Worm (Caenorhabditis elegans) whole organism, young adult: ENCODE measurements around the gene F54C9.3.
A peak's percentile ranks its signal among the peaks of the same experiment; 100 is the strongest.

Experiments
- B0035.1 ChIP-seq: sonication (generic microtip); optimal IDR thresholded peaks from 2 replicates; lab custom pipeline; 2016; ENCODE audit warnings: missing genetic modification characterization, mild to moderate bottlenecking, missing compliant biosample characterization, missing genotype, missing genetic modification reagents
- C17E4.6 ChIP-seq: fragments of 200-800 bp; sonication (Bioruptor generic); IDR thresholded peaks from 2 replicates; pipeline ENCODE4 v1.3.6; 2022; ENCODE audit warnings: missing genetic modification reagents, missing genetic modification characterization, missing compliant biosample characterization
- D2030.7 ChIP-seq: fragments of 200-800 bp; sonication (Bioruptor generic); IDR thresholded peaks from 2 replicates; pipeline ENCODE4 v1.3.6; 2022; ENCODE audit warnings: missing genetic modification reagents, missing genetic modification characterization, missing compliant biosample characterization
- F23B12.7 ChIP-seq: sonication (generic microtip); optimal IDR thresholded peaks from 2 replicates; lab custom pipeline; 2017; ENCODE audit warnings: missing genetic modification characterization, mild to moderate bottlenecking, missing compliant biosample characterization, antibody characterized with exemption, moderate library complexity; ENCODE audit not compliant: insufficient read depth
- F55B11.4 ChIP-seq: sonication (generic microtip); optimal IDR thresholded peaks from 2 replicates; lab custom pipeline; 2016; ENCODE audit warnings: missing compliant biosample characterization, missing genetic modification characterization, borderline replicate concordance; ENCODE audit not compliant: insufficient read depth
- T26A5.8 ChIP-seq: sonication (generic microtip); optimal IDR thresholded peaks from 2 replicates; lab custom pipeline; 2016; ENCODE audit warnings: missing genetic modification characterization, missing compliant biosample characterization
- Y95B8A.8 ChIP-seq: fragments of 200-800 bp; sonication (Bioruptor generic); IDR thresholded peaks from 2 replicates; pipeline ENCODE4 v1.3.6; 2022; ENCODE audit warnings: missing genetic modification reagents, missing genetic modification characterization, missing compliant biosample characterization
- akir-1 ChIP-seq: fragments of 200-800 bp; sonication (Bioruptor generic); optimal IDR thresholded peaks from 2 replicates; lab custom pipeline; 2018; ENCODE audit warnings: mild to moderate bottlenecking, missing genetic modification characterization, moderate library complexity, missing compliant biosample characterization
- aptf-2 ChIP-seq: fragments of 200-800 bp; sonication (Bioruptor generic); conservative IDR thresholded peaks from 2 replicates; pipeline ENCODE4 v1.3.6; 2022; ENCODE audit warnings: missing genetic modification reagents, missing genetic modification characterization, missing compliant biosample characterization
- aptf-3 ChIP-seq: fragments of 200-800 bp; sonication (Bioruptor generic); IDR thresholded peaks from 2 replicates; pipeline ENCODE4 v1.3.6; 2022; ENCODE audit warnings: missing genetic modification characterization, missing compliant biosample characterization
- atf-7 ChIP-seq: sonication (generic microtip); optimal IDR thresholded peaks from 2 replicates; lab custom pipeline; 2017; ENCODE audit warnings: mild to moderate bottlenecking, missing genetic modification characterization, missing compliant biosample characterization
- attf-3 ChIP-seq: fragments of 200-800 bp; sonication (Bioruptor generic); conservative IDR thresholded peaks from 2 replicates; pipeline ENCODE4 v1.3.6; 2022; ENCODE audit warnings: missing genetic modification reagents, missing genetic modification characterization, missing compliant biosample characterization
- bed-1 ChIP-seq: fragments of 200-800 bp; sonication (Bioruptor generic); IDR thresholded peaks from 2 replicates; pipeline ENCODE4 v1.3.6; 2022; ENCODE audit warnings: missing genetic modification reagents, missing genetic modification characterization, missing compliant biosample characterization
- bed-2 ChIP-seq: fragments of 200-800 bp; sonication (Bioruptor generic); IDR thresholded peaks from 2 replicates; pipeline ENCODE4 v1.3.6; 2022; ENCODE audit warnings: missing genetic modification reagents, missing genetic modification characterization, missing compliant biosample characterization
- ceh-79 ChIP-seq: sonication (generic microtip); optimal IDR thresholded peaks from 2 replicates; lab custom pipeline; 2017; ENCODE audit warnings: mild to moderate bottlenecking, missing genetic modification characterization, missing compliant biosample characterization
- ceh-91 ChIP-seq: fragments of 200-800 bp; sonication (Bioruptor generic); IDR thresholded peaks from 2 replicates; pipeline ENCODE4 v1.3.6; 2022; ENCODE audit warnings: missing genetic modification reagents, missing genetic modification characterization, missing compliant biosample characterization
- chd-7 ChIP-seq: sonication (generic microtip); optimal IDR thresholded peaks from 2 replicates; lab custom pipeline; 2016; ENCODE audit warnings: mild to moderate bottlenecking, missing genetic modification characterization, moderate library complexity, missing compliant biosample characterization
- die-1 ChIP-seq: sonication (generic microtip); optimal IDR thresholded peaks from 2 replicates; lab custom pipeline; 2016; ENCODE audit warnings: missing genotype, mild to moderate bottlenecking, missing genetic modification characterization, missing compliant biosample characterization
- dpl-1 ChIP-seq: fragments of 150-350 bp; optimal IDR thresholded peaks from 2 replicates; lab custom pipeline; 2014; ENCODE audit warnings: missing biosample characterization, missing genetic modification reagents, missing genetic modification characterization
- efl-1 ChIP-seq: fragments of 150-350 bp; optimal IDR thresholded peaks from 2 replicates; lab custom pipeline; 2014; ENCODE audit warnings: missing biosample characterization, missing genetic modification reagents, missing genetic modification characterization
- egl-44 ChIP-seq: fragments of 200-800 bp; sonication (Bioruptor generic); IDR thresholded peaks from 2 replicates; pipeline ENCODE4 v1.3.6; 2022; ENCODE audit warnings: missing genetic modification reagents, missing genetic modification characterization, missing compliant biosample characterization
- ekl-4 ChIP-seq: fragments of 200-800 bp; sonication (Bioruptor generic); IDR thresholded peaks from 2 replicates; pipeline ENCODE4 v1.3.6; 2022; ENCODE audit warnings: missing genetic modification reagents, missing genetic modification characterization, missing compliant biosample characterization
- him-1 ChIP-seq: sonication (generic microtip); optimal IDR thresholded peaks from 2 replicates; lab custom pipeline; 2016; ENCODE audit warnings: missing genotype, missing genetic modification reagents, missing genetic modification characterization, missing compliant biosample characterization
- hmg-1.2 ChIP-seq: fragments of 200-800 bp; sonication (Bioruptor generic); IDR thresholded peaks from 2 replicates; pipeline ENCODE4 v1.3.6; 2022; ENCODE audit warnings: missing genetic modification reagents, missing genetic modification characterization, missing compliant biosample characterization
- hmg-20 ChIP-seq: fragments of 200-800 bp; sonication (Bioruptor generic); IDR thresholded peaks from 2 replicates; pipeline ENCODE4 v1.3.6; 2022; ENCODE audit warnings: missing genetic modification reagents, missing genetic modification characterization, missing compliant biosample characterization
- lag-1 ChIP-seq: fragments of 200-800 bp; sonication (Bioruptor generic); IDR thresholded peaks from 2 replicates; pipeline ENCODE4 v1.3.6; 2022; ENCODE audit warnings: missing genetic modification reagents, missing genetic modification characterization, missing compliant biosample characterization
- lin-26 ChIP-seq: fragments of 200-800 bp; sonication (Bioruptor generic); IDR thresholded peaks from 2 replicates; pipeline ENCODE4 v1.3.6; 2022; ENCODE audit warnings: missing genetic modification reagents, missing genetic modification characterization, missing compliant biosample characterization
- lin-40 ChIP-seq: sonication (generic microtip); optimal IDR thresholded peaks from 2 replicates; lab custom pipeline; 2016; ENCODE audit warnings: missing genetic modification characterization, mild to moderate bottlenecking, missing compliant biosample characterization, missing genotype, missing genetic modification reagents
- lin-54 ChIP-seq: fragments of 200-800 bp; sonication (Bioruptor generic); optimal IDR thresholded peaks from 2 replicates; lab custom pipeline; 2018; ENCODE audit warnings: mild to moderate bottlenecking, missing genetic modification characterization, missing compliant biosample characterization
- lsl-1 ChIP-seq: fragments of 200-800 bp; sonication (Bioruptor generic); optimal IDR thresholded peaks from 2 replicates; lab custom pipeline; 2018; ENCODE audit warnings: mild to moderate bottlenecking, missing genetic modification characterization, moderate library complexity, missing compliant biosample characterization
- madf-8 ChIP-seq: fragments of 200-800 bp; sonication (Bioruptor generic); conservative IDR thresholded peaks from 2 replicates; pipeline ENCODE4 v1.3.6; 2022; ENCODE audit warnings: missing genetic modification reagents, missing genetic modification characterization, missing compliant biosample characterization
- mel-28 ChIP-seq: sonication (generic microtip); optimal IDR thresholded peaks from 2 replicates; lab custom pipeline; 2016; ENCODE audit warnings: borderline replicate concordance, mild to moderate bottlenecking, missing genetic modification characterization, missing compliant biosample characterization
- mes-4 ChIP-seq: sonication (generic microtip); optimal IDR thresholded peaks from 2 replicates; lab custom pipeline; 2016; ENCODE audit warnings: missing genotype, missing genetic modification characterization, missing compliant biosample characterization
- nhr-120 ChIP-seq: fragments of 200-800 bp; sonication (Bioruptor generic); IDR thresholded peaks from 2 replicates; pipeline ENCODE4 v1.3.6; 2022; ENCODE audit warnings: missing genetic modification characterization, missing compliant biosample characterization
- pbrm-1 ChIP-seq: fragments of 200-800 bp; sonication (Bioruptor generic); IDR thresholded peaks from 2 replicates; pipeline ENCODE4 v1.3.6; 2022; ENCODE audit warnings: missing genetic modification reagents, missing genetic modification characterization, missing compliant biosample characterization
- rec-8 ChIP-seq, 2 experiments: sonication (generic microtip); optimal IDR thresholded peaks; 2 replicates each; lab custom pipeline; 2016; ENCODE audit warnings: mild to moderate bottlenecking in 2 of 2, missing genetic modification characterization in 2 of 2, missing genetic modification reagents in 2 of 2, missing genotype in 2 of 2, missing biosample characterization in 1 of 2, missing compliant biosample characterization in 1 of 2, moderate library complexity in 1 of 2
- snpc-1.1 ChIP-seq: sonication (generic microtip); optimal IDR thresholded peaks from 2 replicates; lab custom pipeline; 2017; ENCODE audit warnings: missing genetic modification characterization, mild to moderate bottlenecking, missing compliant biosample characterization, antibody characterized with exemption, moderate library complexity, missing genotype, missing genetic modification reagents; ENCODE audit not compliant: insufficient read depth
- snpc-1.3 ChIP-seq: sonication (generic microtip); optimal IDR thresholded peaks from 2 replicates; lab custom pipeline; 2017; ENCODE audit warnings: missing genetic modification characterization, mild to moderate bottlenecking, missing compliant biosample characterization, antibody characterized with exemption, moderate library complexity, missing genotype, missing genetic modification reagents; ENCODE audit not compliant: insufficient read depth
- snpc-4 ChIP-seq, 5 experiments: fragments of 150-350 bp in 1 of 5; sonication (generic microtip) in 4 of 5; optimal IDR thresholded peaks; 2 replicates each; lab custom pipeline; 2014 to 2018; ENCODE audit warnings: missing genetic modification characterization in 5 of 5, missing biosample characterization in 3 of 5, antibody characterized with exemption in 2 of 5, mild to moderate bottlenecking in 2 of 5, missing compliant biosample characterization in 2 of 5, missing genotype in 2 of 5, moderate library complexity in 2 of 5, missing genetic modification reagents in 1 of 5
- sptf-2 ChIP-seq: fragments of 200-800 bp; sonication (Bioruptor generic); optimal IDR thresholded peaks from 2 replicates; lab custom pipeline; 2018; ENCODE audit warnings: mild to moderate bottlenecking, missing genetic modification characterization, missing compliant biosample characterization
- tbp1 ChIP-seq: fragments of 200-800 bp; sonication (Bioruptor generic); optimal IDR thresholded peaks from 2 replicates; lab custom pipeline; 2018; ENCODE audit warnings: mild to moderate bottlenecking, missing genetic modification characterization, missing compliant biosample characterization
- tbx-9 ChIP-seq: sonication (generic microtip); optimal IDR thresholded peaks from 2 replicates; lab custom pipeline; 2016; ENCODE audit warnings: borderline replicate concordance, missing genetic modification characterization, inconsistent platforms, missing compliant biosample characterization
- tlf-1 ChIP-seq: fragments of 200-800 bp; sonication (Bioruptor generic); optimal IDR thresholded peaks from 2 replicates; lab custom pipeline; 2018; ENCODE audit warnings: mild to moderate bottlenecking, missing genetic modification characterization, missing compliant biosample characterization
- xnd-1 ChIP-seq: sonication (generic microtip); optimal IDR thresholded peaks from 2 replicates; lab custom pipeline; 2016; ENCODE audit warnings: missing genotype, missing genetic modification reagents, missing genetic modification characterization, missing compliant biosample characterization
- ztf-18 ChIP-seq: sonication (generic microtip); optimal IDR thresholded peaks from 2 replicates; lab custom pipeline; 2016; ENCODE audit warnings: missing genotype, mild to moderate bottlenecking, missing genetic modification characterization, missing compliant biosample characterization

Gene F54C9.3

ce11 chrII:8569038-8569977 lies 2.7 kb upstream of the F54C9.3 start, which contains the start of the genes col-38 and rpl-5 (continued):
- TF ChIP-seq aptf-2 (no peak), F23B12.7 (peak; percentile 96), bed-2 (GFP tag; lab: Robert Waterston, UW) (no peak), lin-26 (GFP tag; lab: Robert Waterston, UW) (no peak), aptf-3 (GFP tag; lab: Robert Waterston, UW) (no peak), mes-4 (tag; lab: Kevin White, UChicago) (no peak), lin-54 (GFP tag; lab: Kevin White, UChicago) (peak; percentile 98), ceh-91 (GFP tag; lab: Robert Waterston, UW) (peak; percentile 72), T26A5.8 (no peak), pbrm-1 (GFP tag; lab: Robert Waterston, UW) (peak; percentile 83), akir-1 (GFP tag; lab: Kevin White, UChicago) (no peak), D2030.7 (GFP tag; lab: Robert Waterston, UW) (peak; percentile 71), snpc-1.3 (peak; percentile 91), egl-44 (GFP tag; lab: Robert Waterston, UW) (no peak), F55B11.4 (tag; lab: Kevin White, UChicago) (no peak), xnd-1 (tag; lab: Kevin White, UChicago) (peak; percentile 43), hmg-1.2 (peak; percentile 62), chd-7 (tag; lab: Kevin White, UChicago) (no peak), tlf-1 (GFP tag; lab: Kevin White, UChicago) (peak; percentile 64), C17E4.6 (GFP tag; lab: Robert Waterston, UW) (no peak), rec-8 (tag; optimal IDR thresholded peaks at IDR 0.05; lab: Kevin White, UChicago) (no peak), die-1 (tag; lab: Kevin White, UChicago) (no peak), lag-1 (GFP tag; lab: Robert Waterston, UW) (no peak), efl-1 (peak; percentile 88), Y95B8A.8 (GFP tag; lab: Robert Waterston, UW) (0 out of 2 replicates have a peak, but pooled peaks have one; percentile 64), snpc-1.1 (tag; lab: Kevin White, UChicago) (peak; percentile 69), tbx-9 (tag; lab: Kevin White, UChicago) (no peak), him-1 (tag; lab: Kevin White, UChicago) (peak; percentile 25), mel-28 (tag; lab: Kevin White, UChicago) (no peak), ekl-4 (GFP tag; lab: Robert Waterston, UW) (peak; percentile 81), sptf-2 (GFP tag; lab: Kevin White, UChicago) (no peak), lsl-1 (peak; percentile 86), hmg-20 (no peak), snpc-4 (GFP tag; optimal IDR thresholded peaks at IDR 0.05; lab: Kevin White, UChicago) (peak; percentile 37), snpc-4 (tag; optimal IDR thresholded peaks at IDR 0.05; lab: Kevin White, UChicago) (peak; percentile 36 to 75 (median 56)), lin-40 (tag; lab: Kevin White, UChicago) (peak; percentile 56), atf-7 (tag; lab: Kevin White, UChicago) (no peak), nhr-120 (GFP tag; lab: Robert Waterston, UW) (no peak), attf-3 (GFP tag; lab: Robert Waterston, UW) (peak; percentile 64), madf-8 (GFP tag; lab: Robert Waterston, UW) (peak; percentile 65), bed-1 (GFP tag; lab: Robert Waterston, UW) (no peak), dpl-1 (GFP tag; lab: Kevin White, UChicago) (peak; percentile 87), B0035.1 (tag; lab: Kevin White, UChicago) (no peak), tbp1 (GFP tag; lab: Kevin White, UChicago) (peak; percentile 63), ztf-18 (tag; lab: Kevin White, UChicago) (peak; percentile 43), ceh-79 (tag; lab: Kevin White, UChicago) (no peak)
